Worm (Caenorhabditis elegans) whole organism, mixed stage, embryonic: Measurements from ENCODE around the gene idpc-2.

Experiments used
- tbx-8 ChIP-seq: fragments of 200-800 bp; sonication (Bioruptor generic); optimal IDR thresholded peaks from 2 replicates; lab custom pipeline; 2018; ENCODE audit warnings: mild to moderate bottlenecking, missing genetic modification characterization, moderate library complexity, missing compliant biosample characterization
- unc-39 ChIP-seq: fragments of 150-350 bp; optimal IDR thresholded peaks from 2 replicates; lab custom pipeline; 2014; ENCODE audit warnings: missing biosample characterization, missing genetic modification characterization

DNA sequence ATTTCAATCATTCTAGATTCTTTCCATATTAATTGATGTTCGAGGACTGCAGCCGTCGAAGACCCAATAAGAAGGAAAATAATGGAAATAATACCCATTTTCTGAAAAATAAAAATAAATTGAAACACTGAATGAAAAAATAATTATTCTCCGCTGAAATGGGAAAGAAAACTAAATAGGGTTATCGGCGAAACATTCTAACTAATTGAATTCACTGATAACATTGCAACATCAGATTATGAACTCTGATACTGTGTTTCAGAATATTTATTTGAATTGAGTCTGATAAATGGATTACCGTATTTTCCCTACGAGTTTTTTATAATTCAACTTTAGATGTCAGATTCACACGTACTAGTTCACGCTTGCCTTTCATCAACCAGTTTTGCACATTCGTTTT, 22.0 kb upstream of the idpc-2 start, which contains the start of gene asp-13:
- TF ChIP-seq tbx-8 (GFP tag; lab: Kevin White, UChicago) (no peak), unc-39 (tag; lab: Kevin White, UChicago) (no peak)
